Worm (Caenorhabditis elegans) whole organism, L1 larva: ENCODE data around the gene ZK54.3.

ENCODE experiments used
- C04F5.9 ChIP-seq: sonication (generic microtip); optimal IDR thresholded peaks from 2 replicates; lab custom pipeline; 2016; ENCODE audit warnings: missing genetic modification characterization, missing compliant biosample characterization
- C34B4.2 ChIP-seq: sonication (generic microtip); optimal IDR thresholded peaks from 2 replicates; lab custom pipeline; 2017; ENCODE audit warnings: mild to moderate bottlenecking, missing genetic modification characterization, missing compliant biosample characterization
- F16B12.6 ChIP-seq: fragments of 150-350 bp; optimal IDR thresholded peaks from 2 replicates; lab custom pipeline; 2014; ENCODE audit warnings: missing biosample characterization, missing genetic modification characterization
- ceh-63 ChIP-seq: fragments of 200-800 bp; sonication (Bioruptor generic); optimal IDR thresholded peaks from 2 replicates; lab custom pipeline; 2018; ENCODE audit warnings: mild to moderate bottlenecking, missing genetic modification characterization, missing compliant biosample characterization
- ceh-82 ChIP-seq, 3 experiments: fragments of 150-350 bp in 1 of 3; sonication (generic microtip) in 2 of 3; optimal IDR thresholded peaks; 2 replicates each; lab custom pipeline; 2014 to 2017; ENCODE audit warnings: missing biosample characterization in 3 of 3, missing genetic modification characterization in 3 of 3
- efl-1 ChIP-seq, 4 experiments: fragments of 150-350 bp; optimal IDR thresholded peaks in 3 of 4; peaks in 1 of 4; 1 replicate in 1 of 4; 2 replicates in 3 of 4; lab custom pipeline; 2014; ENCODE audit warnings: missing biosample characterization in 2 of 4, missing genetic modification characterization in 2 of 4, missing genetic modification reagents in 2 of 4
- efl-3 ChIP-seq: fragments of 200-800 bp; sonication (Bioruptor generic); optimal IDR thresholded peaks from 2 replicates; lab custom pipeline; 2018; ENCODE audit warnings: mild to moderate bottlenecking, missing genetic modification characterization, missing compliant biosample characterization
- egl-27 ChIP-seq, 2 experiments: fragments of 150-350 bp in 1 of 2; sonication (generic microtip); optimal IDR thresholded peaks; 3 replicates each; lab custom pipeline; 2017 to 2018; ENCODE audit warnings: missing biosample characterization in 2 of 2, missing genetic modification characterization in 2 of 2, missing genetic modification reagents in 2 of 2
- elt-3 ChIP-seq, 6 experiments: fragments of 150-350 bp in 1 of 6; sonication (generic microtip); optimal IDR thresholded peaks; 2 replicates each; lab custom pipeline; 2017 to 2018; ENCODE audit warnings: missing biosample characterization in 6 of 6, missing genetic modification characterization in 6 of 6, inconsistent platforms in 1 of 6
- fkh-10 ChIP-seq: sonication (generic microtip); optimal IDR thresholded peaks from 2 replicates; lab custom pipeline; 2017; ENCODE audit warnings: missing biosample characterization, missing genetic modification reagents, missing genetic modification characterization
- fkh-4 ChIP-seq: sonication (generic microtip); optimal IDR thresholded peaks from 2 replicates; lab custom pipeline; 2016; ENCODE audit warnings: missing compliant biosample characterization, missing genetic modification characterization, borderline replicate concordance
- fos-1 ChIP-seq: fragments of 150-350 bp; optimal IDR thresholded peaks from 2 replicates; lab custom pipeline; 2014; ENCODE audit warnings: missing biosample characterization, missing genetic modification characterization
- grh-1 ChIP-seq: fragments of 200-800 bp; sonication (Bioruptor generic); IDR thresholded peaks from 2 replicates; pipeline ENCODE4 v1.3.6; 2022; ENCODE audit warnings: missing genetic modification reagents, missing genetic modification characterization, missing compliant biosample characterization
- hlh-4 ChIP-seq: sonication (generic microtip); optimal IDR thresholded peaks from 2 replicates; lab custom pipeline; 2016; ENCODE audit warnings: mild to moderate bottlenecking, missing genetic modification characterization, missing compliant biosample characterization
- irx-1 ChIP-seq: sonication (generic microtip); optimal IDR thresholded peaks from 2 replicates; lab custom pipeline; 2016; ENCODE audit warnings: missing genetic modification characterization, missing compliant biosample characterization
- lin-13 ChIP-seq: fragments of 150-350 bp; optimal IDR thresholded peaks from 2 replicates; lab custom pipeline; 2014; ENCODE audit warnings: missing biosample characterization, missing genetic modification reagents, missing genetic modification characterization
- lin-15B ChIP-seq: fragments of 150-350 bp; sonication (generic microtip); optimal IDR thresholded peaks from 3 replicates; lab custom pipeline; 2014; ENCODE audit warnings: missing biosample characterization, missing genetic modification characterization
- lir-3 ChIP-seq: sonication (generic microtip); optimal IDR thresholded peaks from 2 replicates; lab custom pipeline; 2016; ENCODE audit warnings: mild to moderate bottlenecking, missing genetic modification characterization, moderate library complexity, missing compliant biosample characterization; ENCODE audit not compliant: poor library complexity
- lsy-2 ChIP-seq, 2 experiments: fragments of 150-350 bp; optimal IDR thresholded peaks; 2 replicates each; lab custom pipeline; 2014; ENCODE audit warnings: missing biosample characterization in 2 of 2, missing genetic modification characterization in 2 of 2
- mab-9 ChIP-seq: fragments of 200-800 bp; sonication (Bioruptor generic); IDR thresholded peaks from 2 replicates; pipeline ENCODE4 v1.3.6; 2022; ENCODE audit warnings: missing genetic modification reagents, missing genetic modification characterization, missing compliant biosample characterization
- nhr-11 ChIP-seq: fragments of 150-350 bp; optimal IDR thresholded peaks from 2 replicates; lab custom pipeline; 2014; ENCODE audit warnings: missing biosample characterization, missing genetic modification characterization
- nhr-12 ChIP-seq: sonication (generic microtip); optimal IDR thresholded peaks from 2 replicates; lab custom pipeline; 2017; ENCODE audit warnings: missing biosample characterization, missing genetic modification characterization
- nhr-19 ChIP-seq: fragments of 200-800 bp; sonication (Bioruptor generic); conservative IDR thresholded peaks from 2 replicates; pipeline ENCODE4 v1.3.6; 2022; ENCODE audit warnings: missing genetic modification characterization, missing compliant biosample characterization
- nhr-20 ChIP-seq: sonication (generic microtip); optimal IDR thresholded peaks from 2 replicates; lab custom pipeline; 2016; ENCODE audit warnings: mild to moderate bottlenecking, missing genetic modification characterization, missing compliant biosample characterization
- nhr-237 ChIP-seq: fragments of 150-350 bp; optimal IDR thresholded peaks from 2 replicates; lab custom pipeline; 2014; ENCODE audit warnings: missing biosample characterization, missing genetic modification characterization
- nhr-47 ChIP-seq: sonication (generic microtip); optimal IDR thresholded peaks from 2 replicates; lab custom pipeline; 2016; ENCODE audit warnings: mild to moderate bottlenecking, missing genetic modification characterization, moderate library complexity, missing compliant biosample characterization
- nhr-71 ChIP-seq: sonication (generic microtip); optimal IDR thresholded peaks from 2 replicates; lab custom pipeline; 2016; ENCODE audit warnings: mild to moderate bottlenecking, missing genetic modification characterization, moderate library complexity, missing compliant biosample characterization
- nhr-76 ChIP-seq: sonication (generic microtip); optimal IDR thresholded peaks from 2 replicates; lab custom pipeline; 2017; ENCODE audit warnings: missing biosample characterization, missing genetic modification characterization
- nhr-77 ChIP-seq: fragments of 150-350 bp; optimal IDR thresholded peaks from 2 replicates; lab custom pipeline; 2014; ENCODE audit warnings: missing biosample characterization, missing genetic modification characterization
- nhr-85 ChIP-seq: sonication (generic microtip); peaks from one replicate; lab custom pipeline; 2016; ENCODE audit warnings: missing genetic modification characterization, inconsistent platforms, missing compliant biosample characterization
- skn-1 ChIP-seq: fragments of 150-350 bp; optimal IDR thresholded peaks from 2 replicates; lab custom pipeline; 2014; ENCODE audit warnings: missing biosample characterization, missing genetic modification characterization
- snu-23 ChIP-seq: sonication (generic microtip); optimal IDR thresholded peaks from 2 replicates; lab custom pipeline; 2016; ENCODE audit warnings: missing genetic modification characterization, missing compliant biosample characterization
- sox-4 ChIP-seq: sonication (generic microtip); optimal IDR thresholded peaks from 2 replicates; lab custom pipeline; 2016; ENCODE audit warnings: missing genetic modification characterization, missing compliant biosample characterization
- sptf-1 ChIP-seq: fragments of 150-350 bp; optimal IDR thresholded peaks from 2 replicates; lab custom pipeline; 2014; ENCODE audit warnings: missing biosample characterization, missing genetic modification characterization
- swsn-7 ChIP-seq: sonication (generic microtip); optimal IDR thresholded peaks from 2 replicates; lab custom pipeline; 2016; ENCODE audit warnings: missing genetic modification characterization, missing compliant biosample characterization
- tbx-2 ChIP-seq: sonication (generic microtip); optimal IDR thresholded peaks from 2 replicates; lab custom pipeline; 2016; ENCODE audit warnings: missing genetic modification characterization, missing compliant biosample characterization
- tlp-1 ChIP-seq: fragments of 150-350 bp; optimal IDR thresholded peaks from 2 replicates; lab custom pipeline; 2014; ENCODE audit warnings: missing biosample characterization, missing genetic modification characterization
- unc-130 ChIP-seq: fragments of 150-350 bp; optimal IDR thresholded peaks from 2 replicates; lab custom pipeline; 2017; ENCODE audit warnings: missing biosample characterization, missing genetic modification characterization, inconsistent platforms
- unc-62 ChIP-seq: fragments of 150-350 bp; optimal IDR thresholded peaks from 2 replicates; lab custom pipeline; 2014; ENCODE audit warnings: missing biosample characterization, missing genetic modification reagents, missing genetic modification characterization
- unc-86 ChIP-seq: sonication (generic microtip); optimal IDR thresholded peaks from 2 replicates; lab custom pipeline; 2016; ENCODE audit warnings: missing genetic modification characterization, missing compliant biosample characterization
- unc-98 ChIP-seq: fragments of 200-800 bp; sonication (Bioruptor generic); IDR thresholded peaks from 2 replicates; pipeline ENCODE4 v1.3.6; 2022; ENCODE audit warnings: missing genetic modification characterization, missing compliant biosample characterization
- xbp-1 ChIP-seq: sonication (generic microtip); optimal IDR thresholded peaks from 2 replicates; lab custom pipeline; 2016; ENCODE audit warnings: missing genetic modification characterization, missing compliant biosample characterization
- zag-1 ChIP-seq: fragments of 150-350 bp; optimal IDR thresholded peaks from 2 replicates; lab custom pipeline; 2014; ENCODE audit warnings: missing biosample characterization, missing genetic modification characterization
- zip-4 ChIP-seq: fragments of 200-800 bp; sonication (Bioruptor generic); optimal IDR thresholded peaks from 2 replicates; lab custom pipeline; 2018; ENCODE audit warnings: mild to moderate bottlenecking, missing genetic modification characterization, moderate library complexity, missing compliant biosample characterization
- ztf-11 ChIP-seq, 2 experiments: sonication (generic microtip); optimal IDR thresholded peaks; 2 replicates each; lab custom pipeline; 2016 to 2017; ENCODE audit warnings: missing genetic modification characterization in 2 of 2, missing biosample characterization in 1 of 2, missing compliant biosample characterization in 1 of 2
- ztf-4 ChIP-seq: fragments of 150-350 bp; optimal IDR thresholded peaks from 2 replicates; lab custom pipeline; 2014; ENCODE audit warnings: missing biosample characterization, missing genetic modification characterization

The ZK54.3 gene

ce11 chrX:17502246-17502645 is 35.4 kb upstream of the ZK54.3 start:
- TF ChIP-seq nhr-11 (tag; lab: Kevin White, UChicago) (no peak), lin-13 (GFP tag; lab: Kevin White, UChicago) (no peak), irx-1 (tag; lab: Kevin White, UChicago) (no peak), F16B12.6 (tag; lab: Kevin White, UChicago) (no peak), nhr-77 (tag; lab: Kevin White, UChicago) (no peak), hlh-4 (tag; lab: Kevin White, UChicago) (no peak), nhr-76 (tag; lab: Kevin White, UChicago) (no peak), mab-9 (no peak)

- no peak for TF ChIP-seq lir-3 (tag; lab: Kevin White, UChicago)
- TF ChIP-seq fkh-10 (GFP tag; lab: Kevin White, UChicago), result no peak
- no peak for TF ChIP-seq snu-23 (GFP tag; lab: Kevin White, UChicago)
- no peak for TF ChIP-seq efl-3 (GFP tag; lab: Kevin White, UChicago)
- no peak for TF ChIP-seq fkh-4 (tag; lab: Kevin White, UChicago)
- TF ChIP-seq ztf-4, result no peak
- TF ChIP-seq lin-15B (tag; lab: Kevin White, UChicago), result no peak
Measured at ce11 chrX:17486735-17487134, 19.9 kb upstream of the ZK54.3 start, which contains the start of gene npr-24. TSS of gene npr-24 (minus strand) at chrX:17486835.

- TF ChIP-seq nhr-47 (peak; percentile 5), efl-1 (optimal IDR thresholded peaks at IDR 0.05; lab: Kevin White, UChicago) (no peak), efl-1 (GFP tag; optimal IDR thresholded peaks at IDR 0.05 in 1 of 2; lab: Kevin White, UChicago) (no peak), zip-4 (GFP tag; lab: Kevin White, UChicago) (no peak), nhr-237 (tag; lab: Kevin White, UChicago) (no peak), C34B4.2 (tag; lab: Kevin White, UChicago) (no peak), sptf-1 (tag; lab: Kevin White, UChicago) (no peak), egl-27 (tag; optimal IDR thresholded peaks at IDR 0.05; lab: Kevin White, UChicago) (no peak), unc-98 (GFP tag; lab: Robert Waterston, UW) (no peak), nhr-71 (tag; lab: Kevin White, UChicago) (peak; percentile 18), nhr-12 (tag; lab: Kevin White, UChicago) (no peak), unc-130 (tag; lab: Kevin White, UChicago) (no peak), nhr-20 (tag; lab: Kevin White, UChicago) (peak; percentile 2), nhr-11 (tag; lab: Kevin White, UChicago) (no peak), nhr-85 (tag; lab: Kevin White, UChicago) (no peak), ceh-63 (GFP tag; lab: Kevin White, UChicago) (no peak), ztf-11 (tag; optimal IDR thresholded peaks at IDR 0.05; lab: Kevin White, UChicago) (no peak), skn-1 (tag; lab: Kevin White, UChicago) (peak; percentile 24), sox-4 (tag; lab: Kevin White, UChicago) (no peak), nhr-76 (tag; lab: Kevin White, UChicago) (no peak), swsn-7 (tag; lab: Kevin White, UChicago) (no peak), unc-62 (GFP tag; lab: Kevin White, UChicago) (no peak), lsy-2 (tag; optimal IDR thresholded peaks at IDR 0.05; lab: Kevin White, UChicago) (peak in 1 of 2 experiments; percentile 10), fos-1 (tag; lab: Kevin White, UChicago) (no peak), zag-1 (tag; lab: Kevin White, UChicago) (no peak), C04F5.9 (tag; lab: Kevin White, UChicago) (no peak), fkh-10 (GFP tag; lab: Kevin White, UChicago) (no peak), nhr-19 (no peak), hlh-4 (tag; lab: Kevin White, UChicago) (no peak), xbp-1 (no peak), tbx-2 (tag; lab: Kevin White, UChicago) (no peak), grh-1 (GFP tag; lab: Robert Waterston, UW) (no peak), fkh-4 (tag; lab: Kevin White, UChicago) (no peak), ceh-82 (tag; optimal IDR thresholded peaks at IDR 0.05; lab: Kevin White, UChicago) (no peak), F16B12.6 (tag; lab: Kevin White, UChicago) (no peak), tlp-1 (tag; lab: Kevin White, UChicago) (no peak), unc-86 (tag; lab: Kevin White, UChicago) (no peak), elt-3 (tag; optimal IDR thresholded peaks at IDR 0.05; lab: Kevin White, UChicago) (no peak)
Measured at ce11 chrX:17481892-17482515, 15.2 kb upstream of the ZK54.3 start.
